Worm (Caenorhabditis elegans) whole organism, late embryonic: ENCODE measurements around the gene dyf-6.

Experiments used
- C08G9.2 ChIP-seq: sonication (generic microtip); optimal IDR thresholded peaks from 2 replicates; lab custom pipeline; 2016; ENCODE audit warnings: mild to moderate bottlenecking, missing genetic modification characterization, moderate library complexity, missing compliant biosample characterization
- C38D4.7 ChIP-seq: fragments of 200-800 bp; sonication (Bioruptor generic); optimal IDR thresholded peaks from 2 replicates; lab custom pipeline; 2018; ENCODE audit warnings: mild to moderate bottlenecking, missing genetic modification characterization, moderate library complexity, missing compliant biosample characterization
- F13H6.1 ChIP-seq: sonication (generic microtip); optimal IDR thresholded peaks from 2 replicates; lab custom pipeline; 2016; ENCODE audit warnings: missing genetic modification characterization, missing compliant biosample characterization
- K09A11.1 ChIP-seq: sonication (generic microtip); optimal IDR thresholded peaks from 2 replicates; lab custom pipeline; 2017; ENCODE audit warnings: antibody characterized with exemption, mild to moderate bottlenecking, missing genetic modification characterization, missing compliant biosample characterization; ENCODE audit not compliant: insufficient read depth
- T23F11.4 ChIP-seq: fragments of 200-800 bp; sonication (Bioruptor generic); optimal IDR thresholded peaks from 2 replicates; lab custom pipeline; 2018; ENCODE audit warnings: mild to moderate bottlenecking, missing genetic modification characterization, missing compliant biosample characterization
- Y22D7AL.16 ChIP-seq: sonication (generic microtip); optimal IDR thresholded peaks from 2 replicates; lab custom pipeline; 2016; ENCODE audit warnings: missing genetic modification characterization, missing compliant biosample characterization
- ahr-1 ChIP-seq: sonication (generic microtip); optimal IDR thresholded peaks from 2 replicates; lab custom pipeline; 2016; ENCODE audit warnings: missing genetic modification characterization, missing compliant biosample characterization
- ama-1 ChIP-seq: fragments of 150-350 bp; optimal IDR thresholded peaks from 2 replicates; lab custom pipeline; 2014
- ceh-14 ChIP-seq: sonication (generic microtip); optimal IDR thresholded peaks from 2 replicates; lab custom pipeline; 2016; ENCODE audit warnings: missing genotype, missing genetic modification characterization, missing compliant biosample characterization
- ceh-18 ChIP-seq: sonication (generic microtip); optimal IDR thresholded peaks from 2 replicates; lab custom pipeline; 2016; ENCODE audit warnings: missing genetic modification characterization, missing compliant biosample characterization
- ceh-19 ChIP-seq: fragments of 200-800 bp; sonication (Bioruptor generic); optimal IDR thresholded peaks from 2 replicates; lab custom pipeline; 2018; ENCODE audit warnings: mild to moderate bottlenecking, missing genetic modification characterization, missing compliant biosample characterization
- ceh-2 ChIP-seq: sonication (generic microtip); optimal IDR thresholded peaks from 2 replicates; lab custom pipeline; 2016; ENCODE audit warnings: missing genotype, missing genetic modification characterization, missing compliant biosample characterization
- ceh-22 ChIP-seq: sonication (generic microtip); optimal IDR thresholded peaks from 2 replicates; lab custom pipeline; 2017; ENCODE audit warnings: missing biosample characterization, missing genetic modification characterization
- ceh-31 ChIP-seq: sonication (generic microtip); optimal IDR thresholded peaks from 2 replicates; lab custom pipeline; 2016; ENCODE audit warnings: missing genetic modification characterization, missing compliant biosample characterization
- ceh-34 ChIP-seq: sonication (generic microtip); optimal IDR thresholded peaks from 2 replicates; lab custom pipeline; 2016; ENCODE audit warnings: mild to moderate bottlenecking, missing genetic modification characterization, missing compliant biosample characterization
- ceh-45 ChIP-seq: fragments of 200-800 bp; sonication (Bioruptor generic); IDR thresholded peaks from 2 replicates; pipeline ENCODE4 v1.3.6; 2022; ENCODE audit warnings: missing genetic modification reagents, missing genetic modification characterization, missing compliant biosample characterization
- ceh-48 ChIP-seq: sonication (generic microtip); optimal IDR thresholded peaks from 2 replicates; lab custom pipeline; 2016; ENCODE audit warnings: missing genetic modification characterization, inconsistent platforms, missing compliant biosample characterization
- ceh-9 ChIP-seq: sonication (generic microtip); optimal IDR thresholded peaks from 2 replicates; lab custom pipeline; 2016; ENCODE audit warnings: mild to moderate bottlenecking, missing genetic modification characterization, inconsistent platforms, missing compliant biosample characterization
- elt-2 ChIP-seq: sonication (generic microtip); optimal IDR thresholded peaks from 2 replicates; lab custom pipeline; 2016; ENCODE audit warnings: missing genetic modification reagents, missing genetic modification characterization, missing compliant biosample characterization
- ets-4 ChIP-seq: sonication (generic microtip); optimal IDR thresholded peaks from 2 replicates; lab custom pipeline; 2016; ENCODE audit warnings: missing genetic modification characterization, missing compliant biosample characterization
- eyg-1 ChIP-seq: sonication (generic microtip); optimal IDR thresholded peaks from 2 replicates; lab custom pipeline; 2016; ENCODE audit warnings: missing genotype, missing genetic modification characterization, missing compliant biosample characterization
- fax-1 ChIP-seq: sonication (generic microtip); optimal IDR thresholded peaks from 2 replicates; lab custom pipeline; 2016; ENCODE audit warnings: missing genotype, missing genetic modification characterization, missing compliant biosample characterization
- fkh-10 ChIP-seq: fragments of 150-350 bp; optimal IDR thresholded peaks from 2 replicates; lab custom pipeline; 2014; ENCODE audit warnings: missing biosample characterization, missing genetic modification reagents, missing genetic modification characterization
- fkh-6 ChIP-seq: sonication (generic microtip); optimal IDR thresholded peaks from 2 replicates; lab custom pipeline; 2016; ENCODE audit warnings: missing genetic modification characterization, missing compliant biosample characterization
- gmeb-2 ChIP-seq: sonication (generic microtip); optimal IDR thresholded peaks from 2 replicates; lab custom pipeline; 2016; ENCODE audit warnings: missing genetic modification characterization, inconsistent platforms, missing compliant biosample characterization
- hlh-13 ChIP-seq: fragments of 200-800 bp; sonication (Bioruptor generic); optimal IDR thresholded peaks from 2 replicates; lab custom pipeline; 2018; ENCODE audit warnings: mild to moderate bottlenecking, missing genetic modification characterization, missing compliant biosample characterization
- hlh-15 ChIP-seq: sonication (generic microtip); optimal IDR thresholded peaks from 2 replicates; lab custom pipeline; 2016; ENCODE audit warnings: missing genetic modification characterization, missing compliant biosample characterization
- hlh-30 ChIP-seq: sonication (generic microtip); optimal IDR thresholded peaks from 2 replicates; lab custom pipeline; 2017; ENCODE audit warnings: antibody characterized with exemption, missing genetic modification characterization, missing compliant biosample characterization; ENCODE audit not compliant: insufficient read depth
- hlh-6 ChIP-seq: sonication (generic microtip); optimal IDR thresholded peaks from 2 replicates; lab custom pipeline; 2016; ENCODE audit warnings: missing genotype, missing genetic modification characterization, missing compliant biosample characterization
- hlh-8 ChIP-seq: sonication (generic microtip); optimal IDR thresholded peaks from 2 replicates; lab custom pipeline; 2016; ENCODE audit warnings: missing genotype, missing genetic modification characterization, missing compliant biosample characterization
- madf-2 ChIP-seq: sonication (generic microtip); optimal IDR thresholded peaks from 2 replicates; lab custom pipeline; 2017; ENCODE audit warnings: missing genetic modification characterization, missing compliant biosample characterization
- nfya-1 ChIP-seq: sonication (generic microtip); optimal IDR thresholded peaks from 2 replicates; lab custom pipeline; 2017; ENCODE audit warnings: missing genetic modification characterization, mild to moderate bottlenecking, missing compliant biosample characterization, antibody characterized with exemption, moderate library complexity
- nhr-232 ChIP-seq: sonication (generic microtip); optimal IDR thresholded peaks from 2 replicates; lab custom pipeline; 2016; ENCODE audit warnings: missing genetic modification characterization, missing compliant biosample characterization
- pag-3 ChIP-seq: sonication (generic microtip); optimal IDR thresholded peaks from 2 replicates; lab custom pipeline; 2016; ENCODE audit warnings: missing compliant biosample characterization, missing genetic modification characterization, borderline replicate concordance
- pax-1 ChIP-seq: fragments of 150-350 bp; optimal IDR thresholded peaks from 2 replicates; lab custom pipeline; 2014; ENCODE audit warnings: missing biosample characterization, missing genetic modification characterization
- pros-1 ChIP-seq: fragments of 150-350 bp; optimal IDR thresholded peaks from 2 replicates; lab custom pipeline; 2014; ENCODE audit warnings: missing biosample characterization, missing genetic modification reagents, missing genetic modification characterization
- ref-2 ChIP-seq: sonication (generic microtip); optimal IDR thresholded peaks from 2 replicates; lab custom pipeline; 2016; ENCODE audit warnings: missing genetic modification characterization, missing compliant biosample characterization
- rnt-1 ChIP-seq: sonication (generic microtip); optimal IDR thresholded peaks from 2 replicates; lab custom pipeline; 2016; ENCODE audit warnings: missing genetic modification characterization, missing compliant biosample characterization
- sdc-2 ChIP-seq: sonication (generic microtip); optimal IDR thresholded peaks from 2 replicates; lab custom pipeline; 2016; ENCODE audit warnings: missing genotype, missing genetic modification characterization, missing compliant biosample characterization
- sox-2 ChIP-seq: fragments of 200-800 bp; sonication (Bioruptor generic); IDR thresholded peaks from 2 replicates; pipeline ENCODE4 v1.3.6; 2022; ENCODE audit warnings: missing genetic modification reagents, missing genetic modification characterization, missing compliant biosample characterization
- sox-4 ChIP-seq: sonication (generic microtip); optimal IDR thresholded peaks from 2 replicates; lab custom pipeline; 2017; ENCODE audit warnings: mild to moderate bottlenecking, missing genetic modification characterization, inconsistent platforms, missing compliant biosample characterization
- tbx-2 ChIP-seq: sonication (generic microtip); optimal IDR thresholded peaks from 2 replicates; lab custom pipeline; 2016; ENCODE audit warnings: missing genetic modification characterization, missing compliant biosample characterization
- tbx-7 ChIP-seq: sonication (generic microtip); optimal IDR thresholded peaks from 2 replicates; lab custom pipeline; 2016; ENCODE audit warnings: missing genotype, missing genetic modification characterization, missing compliant biosample characterization
- ttx-3 ChIP-seq: sonication (generic microtip); optimal IDR thresholded peaks from 2 replicates; lab custom pipeline; 2016; ENCODE audit warnings: missing genetic modification reagents, missing genetic modification characterization, missing compliant biosample characterization
- unc-3 ChIP-seq, 2 experiments: fragments of 200-800 bp in 1 of 2; sonication (Bioruptor generic) in 1 of 2; sonication (generic microtip) in 1 of 2; conservative IDR thresholded peaks in 1 of 2; optimal IDR thresholded peaks in 1 of 2; 2 replicates each; pipeline versions ENCODE4 v1.3.6 to Lab custom; 2016 to 2022; ENCODE audit warnings: missing compliant biosample characterization in 2 of 2, missing genetic modification characterization in 2 of 2, missing genetic modification reagents in 1 of 2
- unc-42 ChIP-seq: sonication (generic microtip); optimal IDR thresholded peaks from 2 replicates; lab custom pipeline; 2016; ENCODE audit warnings: missing genotype, missing genetic modification characterization, missing compliant biosample characterization
- unc-55 ChIP-seq: sonication (generic microtip); optimal IDR thresholded peaks from 2 replicates; lab custom pipeline; 2017; ENCODE audit warnings: missing biosample characterization, missing genetic modification reagents, missing genetic modification characterization
- unc-86 ChIP-seq: sonication (generic microtip); optimal IDR thresholded peaks from 2 replicates; lab custom pipeline; 2016; ENCODE audit warnings: missing genetic modification characterization, missing compliant biosample characterization
- ztf-16 ChIP-seq: sonication (generic microtip); optimal IDR thresholded peaks from 2 replicates; lab custom pipeline; 2017; ENCODE audit warnings: missing genetic modification characterization, missing compliant biosample characterization

Gene dyf-6

ce11 chrX:10386408-10386807, at the start of gene dyf-6:
dyf-6 (minus strand) TSS chrX:10386508.
- TF ChIP-seq hlh-30 (tag; lab: Kevin White, UChicago) (no peak), fkh-6 (tag; lab: Kevin White, UChicago) (no peak), ceh-18 (tag; lab: Kevin White, UChicago) (no peak), ceh-45 (GFP tag; lab: Robert Waterston, UW) (no peak), T23F11.4 (GFP tag; lab: Kevin White, UChicago) (no peak), rnt-1 (no peak), C38D4.7 (no peak), sdc-2 (tag; lab: Kevin White, UChicago) (no peak), eyg-1 (tag; lab: Kevin White, UChicago) (no peak), pag-3 (tag; lab: Kevin White, UChicago) (no peak), F13H6.1 (tag; lab: Kevin White, UChicago) (no peak), ama-1 (lab: Kevin White, UChicago) (no peak), gmeb-2 (tag; lab: Kevin White, UChicago) (no peak), fkh-10 (GFP tag; lab: Kevin White, UChicago) (no peak), K09A11.1 (no peak)

- TF ChIP-seq madf-2 (peak; percentile 61), fax-1 (tag; lab: Kevin White, UChicago) (peak; percentile 33), unc-55 (GFP tag; lab: Kevin White, UChicago) (peak; percentile 56), sox-2 (0 out of 2 replicates have a peak, but pooled peaks have one; percentile 30), tbx-2 (tag; lab: Kevin White, UChicago) (peak; percentile 85), nhr-232 (tag; lab: Kevin White, UChicago) (no peak), ceh-45 (GFP tag; lab: Robert Waterston, UW) (no peak), ceh-14 (tag; lab: Kevin White, UChicago) (peak; percentile 76), ceh-34 (tag; lab: Kevin White, UChicago) (peak; percentile 89), unc-42 (peak; percentile 91), nfya-1 (tag; lab: Kevin White, UChicago) (peak; percentile 77), pax-1 (tag; lab: Kevin White, UChicago) (no peak), eyg-1 (tag; lab: Kevin White, UChicago) (peak; percentile 15), unc-86 (tag; lab: Kevin White, UChicago) (no peak), hlh-13 (GFP tag; lab: Kevin White, UChicago) (no peak), hlh-6 (tag; lab: Kevin White, UChicago) (peak; percentile 13), sdc-2 (tag; lab: Kevin White, UChicago) (peak; percentile 82), C08G9.2 (tag; lab: Kevin White, UChicago) (peak; percentile 69), fkh-10 (GFP tag; lab: Kevin White, UChicago) (peak; percentile 86), ceh-9 (no peak), hlh-8 (tag; lab: Kevin White, UChicago) (peak; percentile 53), hlh-15 (tag; lab: Kevin White, UChicago) (no peak), ceh-48 (tag; lab: Kevin White, UChicago) (peak; percentile 51), ceh-31 (peak; percentile 94), pros-1 (tag; lab: Kevin White, UChicago) (peak; percentile 84), ceh-19 (GFP tag; lab: Kevin White, UChicago) (peak; percentile 55), F13H6.1 (tag; lab: Kevin White, UChicago) (peak; percentile 62), hlh-30 (tag; lab: Kevin White, UChicago) (peak; percentile 15), ceh-18 (tag; lab: Kevin White, UChicago) (peak; percentile 82), tbx-7 (tag; lab: Kevin White, UChicago) (no peak), ceh-2 (tag; lab: Kevin White, UChicago) (peak; percentile 16), ceh-22 (tag; lab: Kevin White, UChicago) (peak; percentile 70), ets-4 (tag; lab: Kevin White, UChicago) (peak; percentile 53), elt-2 (no peak), ama-1 (lab: Kevin White, UChicago) (no peak), ref-2 (peak; percentile 65), K09A11.1 (no peak), sox-4 (peak; percentile 35), unc-3 (GFP tag; conservative IDR thresholded peaks at IDR 0.05; lab: Robert Waterston, UW) (no peak), unc-3 (tag; optimal IDR thresholded peaks at IDR 0.05; lab: Kevin White, UChicago) (no peak), ztf-16 (peak; percentile 24), ttx-3 (peak; percentile 51), ahr-1 (tag; lab: Kevin White, UChicago) (peak; percentile 5), Y22D7AL.16 (tag; lab: Kevin White, UChicago) (no peak)
Measured at ce11 chrX:10435492-10435939, 49.2 kb upstream of the dyf-6 start.
